Worm (Caenorhabditis elegans): Measurements from ENCODE around the gene B0001.3.

The B0001.3 gene

ce11 chrIV:12122874-12123664 lies 22.5 kb downstream of the B0001.3 start, which contains the start of gene aly-3:
Gene aly-3 (plus strand): TSS chrIV:12123282.
- TF ChIP-seq dpl-1 (GFP tag; optimal IDR thresholded peaks at IDR 0.05) (peak; percentile 12), daf-12 (tag; optimal IDR thresholded peaks at IDR 0.05) (no peak), mes-2 (tag; optimal IDR thresholded peaks at IDR 0.05; ENCODE audit: poor library complexity, severe bottlenecking) (peak; percentile 64), unc-62 (GFP tag; optimal IDR thresholded peaks at IDR 0.05 in 1 of 2) (peak in 1 of 2 experiments; percentile 39), unc-62 (tag; optimal IDR thresholded peaks at IDR 0.05) (no peak), dve-1 (tag; optimal IDR thresholded peaks at IDR 0.05; ENCODE audit: insufficient read depth) (peak; percentile 39), ceh-28 (tag; optimal IDR thresholded peaks at IDR 0.05) (no peak), lin-38 (GFP tag; IDR thresholded peaks at IDR 0.05) (peak; percentile 49; the same call in 1 of the 2 replicates), rbr-2 (tag; optimal IDR thresholded peaks at IDR 0.05) (no peak), madf-9 (GFP tag; conservative IDR thresholded peaks at IDR 0.05) (no peak), tra-1 (GFP tag; IDR thresholded peaks at IDR 0.05) (no peak), aha-1 (tag) (peak; percentile 92), arid-1 (GFP tag; conservative IDR thresholded peaks at IDR 0.05) (no peak), daf-16 (GFP tag; optimal IDR thresholded peaks at IDR 0.05) (no peak), daf-16 (tag; optimal IDR thresholded peaks at IDR 0.05) (peak; percentile 44), tag-97 (GFP tag; IDR thresholded peaks at IDR 0.05) (no peak), mep-1 (tag; optimal IDR thresholded peaks at IDR 0.05) (peak; percentile 47), mdt-29 (GFP tag; IDR thresholded peaks at IDR 0.05) (no peak), hlh-11 (tag; optimal IDR thresholded peaks at IDR 0.05) (no peak), lsy-2 (tag; optimal IDR thresholded peaks at IDR 0.05) (peak in 1 of 2 experiments; percentile 57)

- TF ChIP-seq pha-4 (GFP tag; IDR thresholded peaks at IDR 0.05) (no peak), pha-4 (tag; optimal IDR thresholded peaks at IDR 0.05) (peak; percentile 19), ces-1 (GFP tag; optimal IDR thresholded peaks at IDR 0.05) (no peak), T20F7.1 (GFP tag; optimal IDR thresholded peaks at IDR 0.05) (no peak), dve-1 (tag; optimal IDR thresholded peaks at IDR 0.05; ENCODE audit: insufficient read depth) (peak; percentile 26), daf-16 (GFP tag; optimal IDR thresholded peaks at IDR 0.05) (no peak), daf-16 (tag; optimal IDR thresholded peaks at IDR 0.05) (peak; percentile 41), unc-130 (GFP tag; optimal IDR thresholded peaks at IDR 0.05) (peak; percentile 70), hlh-30 (tag; optimal IDR thresholded peaks at IDR 0.05; ENCODE audit: insufficient read depth) (peak; percentile 3), fkh-10 (GFP tag; optimal IDR thresholded peaks at IDR 0.05) (no peak), ceh-32 (tag; optimal IDR thresholded peaks at IDR 0.05; ENCODE audit: poor library complexity) (no peak), nhr-42 (GFP tag; IDR thresholded peaks at IDR 0.05) (no peak), D1046.2 (GFP tag; IDR thresholded peaks at IDR 0.05) (no peak), hmg-1.1 (GFP tag; IDR thresholded peaks at IDR 0.05) (0 out of 2 replicates have a peak, but pooled peaks have one; percentile 15), nhr-28 (tag; optimal IDR thresholded peaks at IDR 0.05) (peak; percentile 25), lin-38 (GFP tag; IDR thresholded peaks at IDR 0.05) (peak; percentile 93), tag-97 (GFP tag; IDR thresholded peaks at IDR 0.05) (no peak), lin-15B (tag; optimal IDR thresholded peaks at IDR 0.05) (no peak), mep-1 (tag; optimal IDR thresholded peaks at IDR 0.05) (peak; percentile 22), snpc-1.2 (GFP tag; IDR thresholded peaks at IDR 0.05) (no peak), mes-2 (tag; optimal IDR thresholded peaks at IDR 0.05; ENCODE audit: poor library complexity, severe bottlenecking) (peak; percentile 48), hlh-11 (tag; optimal IDR thresholded peaks at IDR 0.05) (no peak), mxl-2 (GFP tag; conservative IDR thresholded peaks at IDR 0.05) (no peak), ceh-20 (GFP tag; IDR thresholded peaks at IDR 0.05) (no peak), lsy-2 (tag; optimal IDR thresholded peaks at IDR 0.05) (peak in 1 of 2 experiments; percentile 56), Y75B8A.6 (GFP tag; IDR thresholded peaks at IDR 0.05) (no peak), dpl-1 (GFP tag; optimal IDR thresholded peaks at IDR 0.05) (peak; percentile 24), nhr-102 (tag; optimal IDR thresholded peaks at IDR 0.05) (no peak), nhr-6 (tag; optimal IDR thresholded peaks at IDR 0.05) (peak; percentile 50)
These were observed 24.5 kb downstream of the B0001.3 start, which contains the start of the genes ddb-1 and M18.6 for ce11 chrIV:12121076-12121475. Gene ddb-1 (minus strand): TSS chrIV:12121165. Gene M18.6 (plus strand): TSS chrIV:12121310.

All from whole organism, L4 larva.